Worm (Caenorhabditis elegans) whole organism, midembryonic: ENCODE results near the gene timp-1.

Experiments used
- T22C8.4 ChIP-seq: fragments of 200-800 bp; sonication (Bioruptor generic); IDR thresholded peaks from 2 replicates; pipeline ENCODE4 v1.3.6; 2022; ENCODE audit warnings: missing genetic modification characterization, missing compliant biosample characterization
- cog-1 ChIP-seq: sonication (generic microtip); optimal IDR thresholded peaks from 2 replicates; lab custom pipeline; 2016; ENCODE audit warnings: missing genetic modification characterization, missing compliant biosample characterization
- flt-1 ChIP-seq: fragments of 200-800 bp; sonication (Bioruptor generic); IDR thresholded peaks from 2 replicates; pipeline ENCODE4 v1.3.6; 2022; ENCODE audit warnings: missing genetic modification characterization, missing compliant biosample characterization
- klf-2 ChIP-seq: fragments of 200-800 bp; sonication (Bioruptor generic); conservative IDR thresholded peaks from 2 replicates; pipeline ENCODE4 v1.3.6; 2022; ENCODE audit warnings: missing genetic modification reagents, missing genetic modification characterization, missing compliant biosample characterization
- med-1 ChIP-seq: sonication (generic microtip); optimal IDR thresholded peaks from 2 replicates; lab custom pipeline; 2017; ENCODE audit warnings: missing genetic modification characterization, mild to moderate bottlenecking, missing compliant biosample characterization, antibody characterized with exemption, missing genetic modification reagents; ENCODE audit not compliant: insufficient read depth
- ref-1 ChIP-seq: fragments of 200-800 bp; sonication (Bioruptor generic); conservative IDR thresholded peaks from 2 replicates; pipeline ENCODE4 v1.3.6; 2022; ENCODE audit warnings: missing genetic modification reagents, missing genetic modification characterization, missing compliant biosample characterization
- tab-1 ChIP-seq: fragments of 200-800 bp; sonication (Bioruptor generic); IDR thresholded peaks from 2 replicates; pipeline ENCODE4 v1.3.6; 2022; ENCODE audit warnings: missing genetic modification characterization, missing compliant biosample characterization
- ztf-23 ChIP-seq: fragments of 200-800 bp; sonication (Bioruptor generic); IDR thresholded peaks from 2 replicates; pipeline ENCODE4 v1.3.6; 2022; ENCODE audit warnings: missing genetic modification reagents, missing genetic modification characterization, missing compliant biosample characterization
- ztf-29 ChIP-seq: fragments of 200-800 bp; sonication (Bioruptor generic); IDR thresholded peaks from 2 replicates; pipeline ENCODE4 v1.3.6; 2022; ENCODE audit warnings: missing genetic modification reagents, missing genetic modification characterization, missing compliant biosample characterization

- TF ChIP-seq klf-2 (GFP tag; lab: Robert Waterston, UW) (no peak), flt-1 (GFP tag; lab: Robert Waterston, UW) (no peak), ztf-23 (GFP tag; lab: Robert Waterston, UW) (no peak), T22C8.4 (GFP tag; lab: Robert Waterston, UW) (no peak), cog-1 (tag; lab: Kevin White, UChicago) (no peak), med-1 (GFP tag; lab: Kevin White, UChicago) (no peak), ref-1 (GFP tag; lab: Robert Waterston, UW) (no peak), tab-1 (no peak), ztf-29 (no peak)
These were observed 35.3 kb upstream of the timp-1 start for ce11 chrV:8171688-8172087.
